Worm (Caenorhabditis elegans) whole organism, L4 larva: ENCODE results near the gene Y52E8A.3.

Experiments used
- D1046.2 ChIP-seq: fragments of 200-800 bp; sonication (Bioruptor generic); IDR thresholded peaks from 2 replicates; pipeline ENCODE4 v1.3.6; 2022; ENCODE audit warnings: missing genetic modification characterization, missing compliant biosample characterization
- F37D6.2 ChIP-seq: sonication (generic microtip); optimal IDR thresholded peaks from 2 replicates; lab custom pipeline; 2016; ENCODE audit warnings: mild to moderate bottlenecking, missing genetic modification characterization, missing compliant biosample characterization
- Y105C5A.15 ChIP-seq: fragments of 200-800 bp; sonication (Bioruptor generic); IDR thresholded peaks from 2 replicates; pipeline ENCODE4 v1.3.6; 2022; ENCODE audit warnings: missing genetic modification characterization, missing compliant biosample characterization
- Y48G9A.11 ChIP-seq: fragments of 200-800 bp; sonication (Bioruptor generic); IDR thresholded peaks from 2 replicates; pipeline ENCODE4 v1.3.6; 2022; ENCODE audit warnings: missing genetic modification reagents, missing genetic modification characterization, missing compliant biosample characterization
- aha-1 ChIP-seq: fragments of 150-350 bp; peaks from one replicate; lab custom pipeline; 2014; ENCODE audit warnings: missing biosample characterization, missing genetic modification characterization
- daf-12 ChIP-seq: fragments of 150-350 bp; optimal IDR thresholded peaks from 2 replicates; lab custom pipeline; 2014; ENCODE audit warnings: missing biosample characterization, missing genetic modification reagents, missing genetic modification characterization
- daf-8 ChIP-seq: fragments of 200-800 bp; sonication (Bioruptor generic); IDR thresholded peaks from 2 replicates; pipeline ENCODE4 v1.3.6; 2022; ENCODE audit warnings: missing genetic modification characterization, missing compliant biosample characterization
- dpl-1 ChIP-seq: fragments of 150-350 bp; optimal IDR thresholded peaks from 2 replicates; lab custom pipeline; 2014; ENCODE audit warnings: missing biosample characterization, missing genetic modification reagents, missing genetic modification characterization
- fkh-10 ChIP-seq: fragments of 150-350 bp; optimal IDR thresholded peaks from 2 replicates; lab custom pipeline; 2014; ENCODE audit warnings: missing biosample characterization, missing genetic modification reagents, missing genetic modification characterization
- fos-1 ChIP-seq: fragments of 150-350 bp; optimal IDR thresholded peaks from 2 replicates; lab custom pipeline; 2014; ENCODE audit warnings: missing biosample characterization, missing genetic modification characterization
- lim-7 ChIP-seq: fragments of 200-800 bp; sonication (Bioruptor generic); IDR thresholded peaks from 2 replicates; pipeline ENCODE4 v1.3.6; 2022; ENCODE audit warnings: missing genetic modification characterization, missing compliant biosample characterization
- lin-1 ChIP-seq: fragments of 200-800 bp; sonication (Bioruptor generic); IDR thresholded peaks from 2 replicates; pipeline ENCODE4 v1.3.6; 2022; ENCODE audit warnings: missing genetic modification reagents, missing genetic modification characterization, missing compliant biosample characterization
- lin-38 ChIP-seq: fragments of 200-800 bp; sonication (Bioruptor generic); IDR thresholded peaks from 2 replicates; pipeline ENCODE4 v1.3.6; 2022; ENCODE audit warnings: missing genetic modification reagents, missing genetic modification characterization, missing compliant biosample characterization
- lir-3 ChIP-seq: sonication (generic microtip); optimal IDR thresholded peaks from 2 replicates; lab custom pipeline; 2016; ENCODE audit warnings: mild to moderate bottlenecking, missing genetic modification characterization, missing compliant biosample characterization
- lsy-2 ChIP-seq, 2 experiments: fragments of 150-350 bp in 1 of 2; sonication (generic microtip) in 1 of 2; optimal IDR thresholded peaks; 2 replicates each; lab custom pipeline; 2014 to 2017; ENCODE audit warnings: missing biosample characterization in 2 of 2, missing genetic modification characterization in 2 of 2
- madf-5 ChIP-seq, 2 experiments: fragments of 200-800 bp; sonication (Bioruptor generic); IDR thresholded peaks; 2 replicates each; pipeline ENCODE4 v1.3.6; 2022; ENCODE audit warnings: missing compliant biosample characterization in 2 of 2, missing genetic modification characterization in 2 of 2
- madf-9 ChIP-seq: fragments of 200-800 bp; sonication (Bioruptor generic); conservative IDR thresholded peaks from 2 replicates; pipeline ENCODE4 v1.3.6; 2022; ENCODE audit warnings: missing genetic modification reagents, missing genetic modification characterization, missing compliant biosample characterization
- nhr-10 ChIP-seq: fragments of 150-350 bp; optimal IDR thresholded peaks from 2 replicates; lab custom pipeline; 2014; ENCODE audit warnings: missing biosample characterization, missing genetic modification characterization
- nhr-102 ChIP-seq: sonication (generic microtip); optimal IDR thresholded peaks from 2 replicates; lab custom pipeline; 2016; ENCODE audit warnings: mild to moderate bottlenecking, missing genetic modification characterization, moderate library complexity, missing compliant biosample characterization
- nhr-111 ChIP-seq: fragments of 200-800 bp; sonication (Bioruptor generic); optimal IDR thresholded peaks from 2 replicates; lab custom pipeline; 2018; ENCODE audit warnings: mild to moderate bottlenecking, missing genetic modification characterization, missing compliant biosample characterization
- nhr-237 ChIP-seq: sonication (generic microtip); optimal IDR thresholded peaks from 2 replicates; lab custom pipeline; 2017; ENCODE audit warnings: missing biosample characterization, missing genetic modification characterization
- nhr-25 ChIP-seq: sonication (generic microtip); optimal IDR thresholded peaks from 2 replicates; lab custom pipeline; 2017; ENCODE audit warnings: missing genetic modification characterization, mild to moderate bottlenecking, missing compliant biosample characterization, antibody characterized with exemption, moderate library complexity, borderline replicate concordance; ENCODE audit not compliant: insufficient read depth
- nhr-42 ChIP-seq: fragments of 200-800 bp; sonication (Bioruptor generic); IDR thresholded peaks from 2 replicates; pipeline ENCODE4 v1.3.6; 2022; ENCODE audit warnings: missing genetic modification characterization, missing compliant biosample characterization
- nhr-76 ChIP-seq: fragments of 150-350 bp; optimal IDR thresholded peaks from 2 replicates; lab custom pipeline; 2014; ENCODE audit warnings: missing biosample characterization, missing genetic modification characterization
- nhr-77 ChIP-seq: fragments of 150-350 bp; optimal IDR thresholded peaks from 2 replicates; lab custom pipeline; 2014; ENCODE audit warnings: missing biosample characterization, missing genetic modification characterization
- pha-4 ChIP-seq, 2 experiments: fragments of 150-350 bp in 1 of 2; fragments of 200-800 bp in 1 of 2; sonication (Bioruptor generic) in 1 of 2; IDR thresholded peaks in 1 of 2; optimal IDR thresholded peaks in 1 of 2; 2 replicates each; pipeline versions ENCODE4 v1.3.6 to Lab custom; 2014 to 2022; ENCODE audit warnings: missing genetic modification characterization in 2 of 2, missing genetic modification reagents in 2 of 2, missing biosample characterization in 1 of 2, missing compliant biosample characterization in 1 of 2
- php-3 ChIP-seq: fragments of 200-800 bp; sonication (Bioruptor generic); IDR thresholded peaks from 2 replicates; pipeline ENCODE4 v1.3.6; 2022; ENCODE audit warnings: missing genetic modification reagents, missing genetic modification characterization, missing compliant biosample characterization
- saeg-2 ChIP-seq: fragments of 200-800 bp; sonication (Bioruptor generic); IDR thresholded peaks from 2 replicates; pipeline ENCODE4 v1.3.6; 2022; ENCODE audit warnings: missing genetic modification reagents, missing genetic modification characterization, missing compliant biosample characterization
- sdz-12 ChIP-seq: fragments of 200-800 bp; sonication (Bioruptor generic); optimal IDR thresholded peaks from 2 replicates; lab custom pipeline; 2018; ENCODE audit warnings: mild to moderate bottlenecking, missing genetic modification characterization, missing compliant biosample characterization
- skn-1 ChIP-seq: fragments of 150-350 bp; optimal IDR thresholded peaks from 2 replicates; lab custom pipeline; 2014; ENCODE audit warnings: missing biosample characterization, missing genetic modification characterization
- snpc-4 ChIP-seq: fragments of 150-350 bp; optimal IDR thresholded peaks from 2 replicates; lab custom pipeline; 2014; ENCODE audit warnings: missing biosample characterization, missing genetic modification characterization
- tra-1 ChIP-seq: fragments of 200-800 bp; sonication (Bioruptor generic); IDR thresholded peaks from 2 replicates; pipeline ENCODE4 v1.3.6; 2022; ENCODE audit warnings: missing genetic modification reagents, missing genetic modification characterization, missing compliant biosample characterization
- unc-130 ChIP-seq: sonication (generic microtip); optimal IDR thresholded peaks from 2 replicates; lab custom pipeline; 2016; ENCODE audit warnings: missing genetic modification reagents, missing genetic modification characterization, missing compliant biosample characterization
- unc-62 ChIP-seq, 3 experiments: fragments of 150-350 bp in 1 of 3; sonication (generic microtip); optimal IDR thresholded peaks in 2 of 3; peaks in 1 of 3; 1 replicate in 1 of 3; 2 replicates in 2 of 3; lab custom pipeline; 2014 to 2017; ENCODE audit warnings: missing biosample characterization in 3 of 3, missing genetic modification characterization in 3 of 3, missing genetic modification reagents in 3 of 3, missing genotype in 1 of 3
- vab-7 ChIP-seq: fragments of 200-800 bp; sonication (Bioruptor generic); IDR thresholded peaks from 2 replicates; pipeline ENCODE4 v1.3.6; 2022; ENCODE audit warnings: missing genetic modification reagents, missing genetic modification characterization, missing compliant biosample characterization
- zfp-2 ChIP-seq: sonication (generic microtip); optimal IDR thresholded peaks from 2 replicates; lab custom pipeline; 2016; ENCODE audit warnings: mild to moderate bottlenecking, missing genetic modification characterization, missing compliant biosample characterization

The Y52E8A.3 gene

DNA sequence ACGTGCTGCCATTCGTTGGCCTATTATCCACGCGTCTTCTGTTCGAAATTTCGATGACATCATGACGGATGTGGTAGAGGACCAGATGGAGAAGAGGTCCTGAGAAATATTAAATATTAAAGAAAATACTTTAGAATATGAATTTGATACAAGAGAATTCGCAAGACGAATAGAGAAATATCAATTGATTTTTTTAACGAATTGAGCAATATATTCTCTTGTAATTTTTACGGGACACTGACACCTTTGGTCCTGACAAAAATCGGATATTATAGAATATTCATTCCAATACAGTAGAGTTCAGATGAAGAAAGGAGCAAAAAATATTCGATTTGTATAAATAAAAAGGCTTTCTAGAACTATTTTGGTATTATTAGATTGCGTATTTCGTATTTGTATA is 18.7 kb downstream of the Y52E8A.3 start, which contains the start of gene C01F1.6:
Gene C01F1.6 (minus strand): TSS at position 101 of the 400 bp plus-strand sequence.
- TF ChIP-seq unc-62 (GFP tag; optimal IDR thresholded peaks at IDR 0.05 in 1 of 2; lab: Kevin White, UChicago): peak in 1 of 2 experiments; percentile 86
- no peak for TF ChIP-seq unc-62 (tag; optimal IDR thresholded peaks at IDR 0.05; lab: Kevin White, UChicago)
- TF ChIP-seq pha-4 (GFP tag; IDR thresholded peaks at IDR 0.05; lab: Robert Waterston, UW): no peak
- TF ChIP-seq pha-4 (tag; optimal IDR thresholded peaks at IDR 0.05; lab: Kevin White, UChicago): no peak
- TF ChIP-seq fos-1 (tag; lab: Kevin White, UChicago): no peak
- no peak for TF ChIP-seq unc-130 (GFP tag; lab: Kevin White, UChicago)
- TF ChIP-seq aha-1 (tag; lab: Kevin White, UChicago): peak; percentile 5

DNA sequence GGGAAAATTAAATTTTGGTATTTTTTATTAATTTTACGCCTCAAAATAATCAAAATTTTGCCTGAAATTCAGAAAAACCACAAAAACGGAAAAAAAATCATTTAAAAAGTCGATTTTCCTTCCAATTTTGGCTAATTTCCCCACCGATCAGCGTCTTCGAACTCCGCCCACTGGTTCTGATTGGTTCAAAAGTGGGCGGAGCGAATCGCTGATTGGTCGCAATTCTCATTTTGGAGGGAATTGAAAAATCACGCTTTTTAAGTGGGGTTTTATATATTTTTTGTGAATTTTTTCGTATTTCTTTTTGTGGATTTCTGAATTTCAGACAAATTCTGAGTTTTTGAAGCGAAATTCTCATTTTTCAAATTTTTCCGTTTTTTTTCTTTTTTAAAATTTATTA is 19.9 kb downstream of the Y52E8A.3 start:
- no peak for TF ChIP-seq nhr-76 (tag; lab: Kevin White, UChicago)

DNA sequence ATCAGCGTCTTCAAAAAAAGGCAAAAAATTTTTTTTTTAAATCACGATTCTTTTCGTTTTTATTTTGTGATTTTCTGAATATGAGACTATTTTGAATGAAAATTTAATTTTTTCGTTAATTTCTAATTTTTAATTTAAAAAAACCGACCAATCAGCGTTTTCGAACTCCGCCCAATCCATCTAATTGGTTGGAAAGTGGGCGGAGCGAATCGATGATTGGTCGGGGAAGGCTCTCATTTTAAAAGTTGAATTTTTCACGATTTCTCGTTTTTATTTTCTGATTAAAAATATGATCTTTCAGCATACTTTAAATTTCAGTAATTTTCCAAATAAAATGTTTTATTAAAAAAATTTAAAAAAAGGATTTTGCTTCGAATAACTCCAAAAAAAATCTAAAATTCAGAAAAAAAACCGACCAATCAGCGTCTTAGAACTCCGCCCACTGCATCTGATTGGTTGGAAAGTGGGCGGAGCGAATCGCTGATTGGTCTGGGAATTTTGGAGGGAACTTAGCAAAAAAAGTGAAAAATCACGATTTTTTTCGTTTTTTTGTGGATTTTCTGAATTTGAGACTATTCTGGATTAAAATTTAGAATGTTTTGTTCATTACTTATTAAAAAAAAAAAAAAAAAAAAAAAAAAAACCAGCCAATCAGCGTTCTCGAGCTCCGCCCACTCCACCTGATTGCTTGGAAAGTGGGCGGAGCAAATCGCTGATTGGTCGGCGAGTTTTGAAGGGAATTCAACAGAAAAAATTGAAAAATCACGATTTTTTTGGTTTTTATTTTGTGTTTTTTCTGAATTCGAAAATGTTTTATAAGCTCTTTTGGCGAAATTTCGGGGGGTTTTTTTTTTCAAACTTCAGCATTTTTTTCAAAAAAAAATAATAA is 22.2 kb downstream of the Y52E8A.3 start:
- TF ChIP-seq nhr-237 (tag; lab: Kevin White, UChicago): no peak
- TF ChIP-seq nhr-10 (tag; lab: Kevin White, UChicago): no peak
- no peak for TF ChIP-seq nhr-77 (tag; lab: Kevin White, UChicago)
- TF ChIP-seq dpl-1 (GFP tag; lab: Kevin White, UChicago): no peak
- TF ChIP-seq lin-1 (GFP tag; lab: Robert Waterston, UW): no peak
- TF ChIP-seq lim-7 (GFP tag; lab: Robert Waterston, UW): no peak
- no peak for TF ChIP-seq vab-7 (GFP tag; lab: Robert Waterston, UW)
- TF ChIP-seq madf-5 (GFP tag; IDR thresholded peaks at IDR 0.05; lab: Robert Waterston, UW): no peak
- no peak for TF ChIP-seq daf-12 (tag; lab: Kevin White, UChicago)
- no peak for TF ChIP-seq D1046.2 (GFP tag; lab: Robert Waterston, UW)
- no peak for TF ChIP-seq daf-8 (GFP tag; lab: Robert Waterston, UW)
- no peak for TF ChIP-seq zfp-2 (tag; lab: Kevin White, UChicago)
- TF ChIP-seq nhr-111 (GFP tag; lab: Kevin White, UChicago): no peak
- no peak for TF ChIP-seq saeg-2 (GFP tag; lab: Robert Waterston, UW)
- no peak for TF ChIP-seq F37D6.2
- TF ChIP-seq snpc-4 (tag; lab: Kevin White, UChicago): no peak
- no peak for TF ChIP-seq php-3
- no peak for TF ChIP-seq lir-3 (tag; lab: Kevin White, UChicago)
- TF ChIP-seq tra-1: no peak
- TF ChIP-seq, all 104 proteins: peak for 0

DNA sequence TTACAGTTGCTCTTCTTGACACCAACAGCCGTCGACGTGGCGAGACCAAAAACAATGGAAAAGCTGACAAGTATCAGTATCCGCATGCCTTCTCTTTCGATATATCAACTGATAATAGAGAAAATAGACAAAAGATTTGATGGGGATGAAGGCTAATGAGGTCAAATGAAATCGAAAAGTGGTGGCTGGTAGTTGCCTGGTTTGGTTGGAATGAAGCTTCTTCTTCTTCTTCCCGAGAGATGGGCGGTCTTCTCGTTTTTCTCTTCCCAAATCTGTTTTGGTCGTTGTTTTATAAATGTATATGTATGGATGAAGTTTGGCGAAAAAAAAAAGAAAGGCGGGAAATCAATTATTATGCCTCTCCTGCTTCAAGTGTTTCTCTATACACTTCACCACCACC is 25.0 kb downstream of the Y52E8A.3 start, which contains the start of gene C01F1.5:
Gene C01F1.5 (minus strand): TSS at position 103 of the 400 bp plus-strand sequence.
- TF ChIP-seq skn-1 (tag; lab: Kevin White, UChicago) (no peak), Y105C5A.15 (GFP tag; lab: Robert Waterston, UW) (no peak), sdz-12 (no peak), unc-62 (GFP tag; optimal IDR thresholded peaks at IDR 0.05 in 1 of 2; lab: Kevin White, UChicago) (peak in 1 of 2 experiments; percentile 89), unc-62 (tag; optimal IDR thresholded peaks at IDR 0.05; lab: Kevin White, UChicago) (no peak), lin-38 (GFP tag; lab: Robert Waterston, UW) (0 out of 2 replicates have a peak, but pooled peaks have one; percentile 18), unc-130 (GFP tag; lab: Kevin White, UChicago) (no peak)

DNA sequence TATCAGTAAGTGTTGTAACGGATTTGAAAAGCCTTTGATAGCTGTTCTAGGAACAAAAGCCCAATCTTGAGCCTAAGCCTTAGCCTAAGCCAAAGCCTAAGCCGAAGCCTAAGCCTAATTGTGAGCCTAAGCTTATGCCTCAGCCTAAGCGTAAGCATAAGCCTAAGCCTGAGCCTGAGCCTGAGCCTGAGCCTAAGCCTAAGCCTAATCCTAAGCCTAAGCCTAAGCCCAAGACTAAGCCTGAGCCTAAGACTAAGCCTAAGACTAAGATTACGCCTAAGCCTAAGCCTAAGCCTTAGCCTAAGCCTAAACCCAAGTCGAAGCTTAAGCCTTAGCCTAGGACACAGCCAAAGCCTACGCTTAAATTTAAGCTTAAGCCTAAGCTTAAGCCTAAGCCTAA is 29.1 kb downstream of the Y52E8A.3 start:
- TF ChIP-seq D1046.2 (GFP tag; lab: Robert Waterston, UW) (0 out of 2 replicates have a peak, but pooled peaks have one; percentile 37), madf-9 (GFP tag; lab: Robert Waterston, UW) (no peak), nhr-25 (tag; lab: Kevin White, UChicago) (no peak), fkh-10 (GFP tag; lab: Kevin White, UChicago) (no peak), Y48G9A.11 (GFP tag; lab: Robert Waterston, UW) (no peak), nhr-42 (GFP tag; lab: Robert Waterston, UW) (no peak), lsy-2 (tag; optimal IDR thresholded peaks at IDR 0.05; lab: Kevin White, UChicago) (no peak), nhr-102 (tag; lab: Kevin White, UChicago) (no peak), lim-7 (GFP tag; lab: Robert Waterston, UW) (0 out of 2 replicates have a peak, but pooled peaks have one; percentile 29)
